Fruit fly (Drosophila melanogaster): ENCODE measurements around the gene PolI.
A peak's percentile ranks its signal among the peaks of the same experiment; 100 is the strongest.

The PolI gene

DNA sequence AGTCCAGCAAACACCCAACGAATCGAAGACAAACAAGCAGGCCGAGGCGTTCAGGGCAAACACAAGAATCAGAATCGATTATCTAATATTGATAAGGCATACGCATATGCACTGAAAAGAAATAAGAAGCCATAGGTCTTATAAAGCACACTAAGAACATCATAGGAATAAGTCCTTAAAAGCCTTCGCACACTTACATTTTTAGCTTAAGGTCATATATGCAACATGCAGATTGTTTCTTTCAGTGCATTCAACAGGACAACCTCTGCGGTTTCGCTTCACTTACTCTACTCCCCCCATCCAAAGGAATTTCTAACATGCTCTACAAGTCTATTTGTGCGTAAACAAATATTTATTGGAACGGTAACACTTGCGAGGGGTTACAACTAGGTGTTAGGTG is 20.7 kb upstream of the PolI start (continued):
- TF ChIP-seq al (GFP tag; IDR thresholded peaks at IDR 0.05) (no peak), tio (GFP tag; optimal IDR thresholded peaks at IDR 0.05) (peak; percentile 46), ssp (GFP tag; IDR thresholded peaks at IDR 0.05) (peak; percentile 44; the same call in 1 of the 2 replicates), h (optimal IDR thresholded peaks at IDR 0.05) (no peak), ham (GFP tag; IDR thresholded peaks at IDR 0.05) (no peak), peb (GFP tag; IDR thresholded peaks at IDR 0.05) (no peak), cad (GFP tag; optimal IDR thresholded peaks at IDR 0.05) (no peak), CoRest (tag; optimal IDR thresholded peaks at IDR 0.05) (peak; percentile 70), lab (GFP tag; optimal IDR thresholded peaks at IDR 0.05) (peak; percentile 52), CG11696 (GFP tag; IDR thresholded peaks at IDR 0.05) (0 out of 2 replicates have a peak, but pooled peaks have one; percentile 40), mam (GFP tag; optimal IDR thresholded peaks at IDR 0.05) (no peak), CG10462 (GFP tag; optimal IDR thresholded peaks at IDR 0.05) (peak; percentile 39), CG6791 (GFP tag; IDR thresholded peaks at IDR 0.05; ENCODE audit: partially characterized antibody) (no peak), chn (GFP tag; optimal IDR thresholded peaks at IDR 0.05) (peak; percentile 61), gce (GFP tag; IDR thresholded peaks at IDR 0.05) (0 out of 3 replicates have a peak, but pooled peaks have one; percentile 60), CG9215 (GFP tag; IDR thresholded peaks at IDR 0.05) (0 out of 2 replicates have a peak, but pooled peaks have one; percentile 5), CG5953 (GFP tag; IDR thresholded peaks at IDR 0.05) (no peak), Dip3 (GFP tag; optimal IDR thresholded peaks at IDR 0.05) (no peak), lov (optimal IDR thresholded peaks at IDR 0.05) (no peak), lov (GFP tag; IDR thresholded peaks at IDR 0.05) (0 out of 3 replicates have a peak, but pooled peaks have one; percentile 21), BEAF-32 (GFP tag; optimal IDR thresholded peaks at IDR 0.05) (no peak), tna (GFP tag; IDR thresholded peaks at IDR 0.05; ENCODE audit: partially characterized antibody) (no peak), CG10147 (GFP tag; optimal IDR thresholded peaks at IDR 0.05) (no peak), Doc3 (GFP tag; IDR thresholded peaks at IDR 0.05; ENCODE audit: partially characterized antibody) (no peak), CG3065 (GFP tag; optimal IDR thresholded peaks at IDR 0.05) (no peak), slou (GFP tag; optimal IDR thresholded peaks at IDR 0.05) (no peak), nom (GFP tag; optimal IDR thresholded peaks at IDR 0.05) (no peak), crp (GFP tag; optimal IDR thresholded peaks at IDR 0.05) (no peak), Awh (GFP tag; IDR thresholded peaks at IDR 0.05) (no peak), Oaz (GFP tag; IDR thresholded peaks at IDR 0.05) (no peak), CG7271 (tag; optimal IDR thresholded peaks at IDR 0.05) (no peak), E2f1 (GFP tag; IDR thresholded peaks at IDR 0.05) (peak; percentile 55), ewg (GFP tag; optimal IDR thresholded peaks at IDR 0.05) (peak; percentile 41), CG11247 (GFP tag; IDR thresholded peaks at IDR 0.05) (no peak), Dll (GFP tag; IDR thresholded peaks at IDR 0.05; ENCODE audit: partially characterized antibody) (no peak), Hand (GFP tag; optimal IDR thresholded peaks at IDR 0.05) (no peak), az2 (GFP tag; optimal IDR thresholded peaks at IDR 0.05) (peak; percentile 72), CG17568 (GFP tag; optimal IDR thresholded peaks at IDR 0.05) (no peak), CG6689 (GFP tag; IDR thresholded peaks at IDR 0.05) (0 out of 2 replicates have a peak, but pooled peaks have one; percentile 33), CG15011 (GFP tag; optimal IDR thresholded peaks at IDR 0.05) (no peak), cwo (GFP tag; optimal IDR thresholded peaks at IDR 0.05) (no peak), chm (GFP tag; IDR thresholded peaks at IDR 0.05) (peak; percentile 84), phol (tag; optimal IDR thresholded peaks at IDR 0.05) (peak; percentile 70), hkb (optimal IDR thresholded peaks at IDR 0.05) (no peak), hkb (GFP tag; IDR thresholded peaks at IDR 0.05) (peak; percentile 70), sna (GFP tag; IDR thresholded peaks at IDR 0.05; ENCODE audit: partially characterized antibody) (no peak), CG32532 (GFP tag; IDR thresholded peaks at IDR 0.05) (peak; percentile 40; the same call in 1 of the 2 replicates), gem (tag; optimal IDR thresholded peaks at IDR 0.05) (peak; percentile 76), CG6254 (GFP tag; optimal IDR thresholded peaks at IDR 0.05) (peak; percentile 59), HmgZ (tag; optimal IDR thresholded peaks at IDR 0.05) (no peak), CG11695 (GFP tag; IDR thresholded peaks at IDR 0.05) (peak; percentile 38; the same call in 1 of the 3 replicates)
